Fruit fly (Drosophila melanogaster) whole organism, embryonic: ENCODE measurements around the gene kibra.
A peak's percentile ranks its signal among the peaks of the same experiment; 100 is the strongest.

Experiments
- Ada2b ChIP-seq: fragments of 200-800 bp; sonication (Bioruptor generic); IDR thresholded peaks from 2 replicates; pipeline ENCODE4 v1.3.6; 2022; ENCODE audit warnings: missing biosample characterization, missing genetic modification characterization
- Aef1 ChIP-seq: fragments of 200-800 bp; sonication (Bioruptor generic); IDR thresholded peaks from 3 replicates; pipeline ENCODE4 v1.3.6; 2022; ENCODE audit warnings: missing biosample characterization, missing genetic modification characterization
- Antp ChIP-seq: fragments of 200-800 bp; sonication (Bioruptor generic); optimal IDR thresholded peaks from 3 replicates; lab custom pipeline; 2016; ENCODE audit warnings: missing biosample characterization, missing genetic modification characterization
- Atf-2 ChIP-seq: fragments of 200-800 bp; sonication (Bioruptor generic); optimal IDR thresholded peaks from 2 replicates; lab custom pipeline; 2016; ENCODE audit warnings: missing biosample characterization, missing genetic modification characterization
- B-H1 ChIP-seq: fragments of 200-800 bp; sonication (Bioruptor generic); IDR thresholded peaks from 3 replicates; pipeline ENCODE4 v1.3.6; 2022; ENCODE audit warnings: missing biosample characterization, missing genetic modification characterization
- Bdp1 ChIP-seq: fragments of 200-800 bp; sonication (Bioruptor generic); optimal IDR thresholded peaks from 3 replicates; lab custom pipeline; 2016; ENCODE audit warnings: missing biosample characterization, missing genetic modification characterization
- CG11247 ChIP-seq: fragments of 200-800 bp; sonication (Bioruptor generic); IDR thresholded peaks from 2 replicates; pipeline ENCODE4 v1.3.6; 2022; ENCODE audit warnings: missing biosample characterization, missing genetic modification characterization
- CG12104 ChIP-seq: fragments of 200-800 bp; sonication (Bioruptor generic); optimal IDR thresholded peaks from 3 replicates; lab custom pipeline; 2016; ENCODE audit warnings: missing biosample characterization, missing genetic modification characterization
- CG14710 ChIP-seq: fragments of 200-800 bp; sonication (Bioruptor generic); optimal IDR thresholded peaks from 3 replicates; lab custom pipeline; 2019; ENCODE audit warnings: missing biosample characterization, mild to moderate bottlenecking, missing genetic modification characterization, moderate library complexity
- CG14965 ChIP-seq: fragments of 200-800 bp; sonication (Bioruptor generic); optimal IDR thresholded peaks from 2 replicates; lab custom pipeline; 2016; ENCODE audit warnings: missing biosample characterization, missing genetic modification characterization, borderline replicate concordance
- CG15073 ChIP-seq: fragments of 200-800 bp; sonication (Bioruptor generic); optimal IDR thresholded peaks from 2 replicates; lab custom pipeline; 2016; ENCODE audit warnings: missing biosample characterization, missing genetic modification characterization
- CG1792 ChIP-seq: fragments of 200-800 bp; sonication (Bioruptor generic); optimal IDR thresholded peaks from 2 replicates; lab custom pipeline; 2016; ENCODE audit warnings: missing biosample characterization, missing genetic modification characterization
- CG30403 ChIP-seq: fragments of 200-800 bp; sonication (Bioruptor generic); optimal IDR thresholded peaks from 3 replicates; lab custom pipeline; 2016; ENCODE audit warnings: missing biosample characterization, missing genetic modification characterization
- CG31441 ChIP-seq: fragments of 200-800 bp; sonication (Bioruptor generic); IDR thresholded peaks from 2 replicates; pipeline ENCODE4 v1.3.6; 2022; ENCODE audit warnings: missing biosample characterization, missing genetic modification characterization
- CG3281 ChIP-seq: fragments of 200-800 bp; sonication (Bioruptor generic); optimal IDR thresholded peaks from 3 replicates; lab custom pipeline; 2017; ENCODE audit warnings: missing biosample characterization, mild to moderate bottlenecking, missing genetic modification characterization
- CG3407 ChIP-seq: fragments of 200-800 bp; sonication (Bioruptor generic); optimal IDR thresholded peaks from 2 replicates; lab custom pipeline; 2018; ENCODE audit warnings: missing biosample characterization, mild to moderate bottlenecking, missing genetic modification characterization
- CG3726 ChIP-seq: fragments of 200-800 bp; sonication (Bioruptor generic); IDR thresholded peaks from 3 replicates; pipeline ENCODE4, ENCODE4 v1.3.6; 2022; ENCODE audit warnings: missing biosample characterization, missing genetic modification characterization
- CG7372 ChIP-seq: fragments of 200-800 bp; sonication (Bioruptor generic); IDR thresholded peaks from 2 replicates; pipeline ENCODE4 v1.3.6; 2022; ENCODE audit warnings: missing biosample characterization, missing genetic modification characterization
- CG9609 ChIP-seq: fragments of 200-800 bp; sonication (Bioruptor generic); optimal IDR thresholded peaks from 3 replicates; lab custom pipeline; 2016; ENCODE audit warnings: missing biosample characterization, missing genetic modification characterization
- CG9876 ChIP-seq: fragments of 200-800 bp; sonication (Bioruptor generic); optimal IDR thresholded peaks from 2 replicates; lab custom pipeline; 2016; ENCODE audit warnings: missing biosample characterization, missing genetic modification characterization
- D ChIP-seq, 2 experiments: fragments of 200-800 bp in 1 of 2; fragments of >200 bp in 1 of 2; sonication (Bioruptor generic) in 1 of 2; optimal IDR thresholded peaks; 2 replicates in 1 of 2; 3 replicates in 1 of 2; lab custom pipeline; 2017; ENCODE audit warnings: mild to moderate bottlenecking in 1 of 2, missing biosample characterization in 1 of 2, missing genetic modification characterization in 1 of 2, missing genetic modification reagents in 1 of 2
- Fer3 ChIP-seq: fragments of 200-800 bp; sonication (Bioruptor generic); optimal IDR thresholded peaks from 2 replicates; lab custom pipeline; 2018; ENCODE audit warnings: missing biosample characterization, mild to moderate bottlenecking, missing genetic modification characterization, moderate library complexity
- HLH3B ChIP-seq: fragments of 200-800 bp; sonication (Bioruptor generic); IDR thresholded peaks from 2 replicates; pipeline ENCODE4 v1.3.6; 2022; ENCODE audit warnings: missing biosample characterization, missing genetic modification characterization
- Hr3 ChIP-seq: fragments of 200-800 bp; sonication (Bioruptor generic); optimal IDR thresholded peaks from 3 replicates; lab custom pipeline; 2016; ENCODE audit warnings: missing biosample characterization, missing genetic modification characterization
- Hr39 ChIP-seq: fragments of >200 bp; optimal IDR thresholded peaks from 2 replicates; lab custom pipeline; 2017
- MESR4 ChIP-seq: fragments of 200-800 bp; sonication (Bioruptor generic); optimal IDR thresholded peaks from 2 replicates; lab custom pipeline; 2018; ENCODE audit warnings: missing biosample characterization, mild to moderate bottlenecking, missing genetic modification characterization, moderate library complexity
- NC2β ChIP-seq: fragments of 200-800 bp; sonication (Bioruptor generic); optimal IDR thresholded peaks from 2 replicates; lab custom pipeline; 2016; ENCODE audit warnings: missing biosample characterization, missing genetic modification characterization
- NFAT ChIP-seq: fragments of 200-800 bp; sonication (Bioruptor generic); IDR thresholded peaks from 2 replicates; pipeline ENCODE4 v1.3.6; 2022; ENCODE audit warnings: missing biosample characterization, missing genetic modification characterization
- Ssrp ChIP-seq: fragments of 200-800 bp; sonication (Bioruptor generic); optimal IDR thresholded peaks from 2 replicates; lab custom pipeline; 2018; ENCODE audit warnings: missing biosample characterization, mild to moderate bottlenecking, missing genetic modification characterization, moderate library complexity
- Xrp1 ChIP-seq: fragments of 200-800 bp; sonication (Bioruptor generic); IDR thresholded peaks from 2 replicates; pipeline ENCODE4 v1.3.6; 2022; ENCODE audit warnings: missing biosample characterization, missing genetic modification characterization
- amos ChIP-seq: fragments of 200-800 bp; sonication (Bioruptor generic); IDR thresholded peaks from 2 replicates; pipeline ENCODE4 v1.3.6; 2022; ENCODE audit warnings: missing biosample characterization, missing genetic modification characterization; ENCODE audit not compliant: partially characterized antibody
- ash1 ChIP-seq: fragments of 200-800 bp; sonication (Bioruptor generic); optimal IDR thresholded peaks from 2 replicates; lab custom pipeline; 2018; ENCODE audit warnings: missing biosample characterization, mild to moderate bottlenecking, missing genetic modification characterization
- ato ChIP-seq: fragments of 200-800 bp; sonication (Bioruptor generic); IDR thresholded peaks from 2 replicates; pipeline ENCODE4 v1.3.6; 2022; ENCODE audit warnings: missing biosample characterization, missing genetic modification characterization; ENCODE audit not compliant: partially characterized antibody
- dm ChIP-seq: fragments of 200-800 bp; sonication (Bioruptor generic); optimal IDR thresholded peaks from 3 replicates; lab custom pipeline; 2016; ENCODE audit warnings: missing biosample characterization, missing genetic modification characterization
- esg ChIP-seq: fragments of 200-800 bp; sonication (Bioruptor generic); conservative IDR thresholded peaks from 2 replicates; pipeline ENCODE4 v1.3.6; 2022; ENCODE audit warnings: missing biosample characterization, missing genetic modification characterization
- gt ChIP-seq: fragments of 200-800 bp; sonication (Bioruptor generic); IDR thresholded peaks from 2 replicates; pipeline ENCODE4 v1.3.6; 2022; ENCODE audit warnings: missing biosample characterization, missing genetic modification characterization
- insv ChIP-seq, 2 experiments: fragments of 200-800 bp; sonication (Bioruptor generic); optimal IDR thresholded peaks; 3 replicates each; lab custom pipeline; 2016 to 2018; ENCODE audit warnings: missing biosample characterization in 2 of 2, missing genetic modification characterization in 2 of 2
- ken ChIP-seq: fragments of 200-800 bp; sonication (Bioruptor generic); IDR thresholded peaks from 3 replicates; pipeline ENCODE4 v1.3.6; 2022; ENCODE audit warnings: missing biosample characterization, missing genetic modification characterization
- knrl ChIP-seq: fragments of 200-800 bp; sonication (Bioruptor generic); IDR thresholded peaks from 3 replicates; pipeline ENCODE4 v1.3.6; 2022; ENCODE audit warnings: missing biosample characterization, missing genetic modification characterization; ENCODE audit not compliant: partially characterized antibody
- lov ChIP-seq, 2 experiments: fragments of 200-800 bp in 1 of 2; fragments of >200 bp in 1 of 2; sonication (Bioruptor generic) in 1 of 2; IDR thresholded peaks in 1 of 2; optimal IDR thresholded peaks in 1 of 2; 2 replicates in 1 of 2; 3 replicates in 1 of 2; pipeline versions ENCODE4 v1.3.6 to Lab custom; 2017 to 2022; ENCODE audit warnings: missing biosample characterization in 1 of 2, missing genetic modification characterization in 1 of 2
- sens-2 ChIP-seq: fragments of 200-800 bp; sonication (Bioruptor generic); IDR thresholded peaks from 2 replicates; pipeline ENCODE4 v1.3.6; 2022; ENCODE audit warnings: missing biosample characterization, missing genetic modification characterization
- so ChIP-seq: fragments of 200-800 bp; sonication (Bioruptor generic); IDR thresholded peaks from 3 replicates; pipeline ENCODE4 v1.3.6; 2022; ENCODE audit warnings: missing biosample characterization, missing genetic modification characterization
- tll ChIP-seq, 2 experiments: fragments of 200-800 bp in 1 of 2; fragments of >200 bp in 1 of 2; sonication (Bioruptor generic) in 1 of 2; optimal IDR thresholded peaks; 2 replicates each; lab custom pipeline; 2017 to 2019; ENCODE audit warnings: missing biosample characterization in 2 of 2, missing genetic modification characterization in 2 of 2, mild to moderate bottlenecking in 1 of 2, moderate library complexity in 1 of 2
- twi ChIP-seq: fragments of 200-800 bp; optimal IDR thresholded peaks from 2 replicates; lab custom pipeline; 2019; ENCODE audit warnings: missing biosample characterization, mild to moderate bottlenecking, missing genetic modification characterization, moderate library complexity
- unpg ChIP-seq: fragments of 200-800 bp; sonication (Bioruptor generic); optimal IDR thresholded peaks from 3 replicates; lab custom pipeline; 2018; ENCODE audit warnings: missing biosample characterization, mild to moderate bottlenecking, missing genetic modification characterization, moderate library complexity
- vnd ChIP-seq: fragments of 200-800 bp; sonication (Bioruptor generic); IDR thresholded peaks from 3 replicates; pipeline ENCODE4 v1.3.6; 2022; ENCODE audit warnings: missing biosample characterization, missing genetic modification characterization; ENCODE audit not compliant: partially characterized antibody
- wek ChIP-seq: fragments of 200-800 bp; sonication (Bioruptor generic); optimal IDR thresholded peaks from 3 replicates; lab custom pipeline; 2018; ENCODE audit warnings: missing biosample characterization, mild to moderate bottlenecking, missing genetic modification characterization, moderate library complexity

The kibra gene

dm6 chr3R:14721942-14722939, 1.8 kb downstream of the kibra start (continued):
- TF ChIP-seq CG3407 (GFP tag; lab: Kevin White, UChicago): peak; percentile 35
- TF ChIP-seq ato: no peak
- TF ChIP-seq CG1792 (GFP tag; lab: Kevin White, UChicago): peak; percentile 19
- no peak for TF ChIP-seq Hr39 (lab: Kevin White, UChicago)
- TF ChIP-seq ash1: no peak
- peak; percentile 64 for TF ChIP-seq esg
- no peak for TF ChIP-seq twi
- peak; percentile 59 for TF ChIP-seq Atf-2
- peak; percentile 68; the same call in 1 of the 3 replicates for TF ChIP-seq so
- no peak for TF ChIP-seq lov (optimal IDR thresholded peaks at IDR 0.05; lab: Kevin White, UChicago)
- TF ChIP-seq lov (GFP tag; IDR thresholded peaks at IDR 0.05; lab: Robert Waterston, UW): no peak
- TF ChIP-seq vnd (GFP tag; lab: Robert Waterston, UW): no peak
- TF ChIP-seq CG30403 (GFP tag; lab: Kevin White, UChicago): peak; percentile 75
- TF ChIP-seq CG15073 (GFP tag; lab: Kevin White, UChicago): no peak
- TF ChIP-seq NFAT (GFP tag; lab: Robert Waterston, UW): peak; percentile 17; the same call in 1 of the 2 replicates
- no peak for TF ChIP-seq knrl
- TF ChIP-seq Fer3 (tag; lab: Kevin White, UChicago): peak; percentile 71
- peak; percentile 60 for TF ChIP-seq CG3281 (GFP tag; lab: Kevin White, UChicago)
- no peak for TF ChIP-seq CG12104 (GFP tag; lab: Kevin White, UChicago)
- TF ChIP-seq insv (GFP tag; optimal IDR thresholded peaks at IDR 0.05; lab: Kevin White, UChicago): no peak
- TF ChIP-seq CG14710: peak; percentile 47
- TF ChIP-seq NC2β (GFP tag; lab: Kevin White, UChicago): peak; percentile 51
- peak; percentile 54 for TF ChIP-seq CG11247 (GFP tag; lab: Robert Waterston, UW)
- 0 out of 2 replicates have a peak, but pooled peaks have one; percentile 28 for TF ChIP-seq sens-2 (GFP tag; lab: Robert Waterston, UW)
- TF ChIP-seq Ada2b (GFP tag; lab: Robert Waterston, UW): peak; percentile 69
- TF ChIP-seq amos (GFP tag; lab: Robert Waterston, UW): no peak
- peak; percentile 56 for TF ChIP-seq Bdp1 (GFP tag; lab: Kevin White, UChicago)
- TF ChIP-seq Xrp1 (GFP tag; lab: Robert Waterston, UW): peak; percentile 76
- TF ChIP-seq Aef1: peak; percentile 74
- no peak for TF ChIP-seq D (optimal IDR thresholded peaks at IDR 0.05; lab: Kevin White, UChicago)
- peak; percentile 54 for TF ChIP-seq D (GFP tag; optimal IDR thresholded peaks at IDR 0.05; lab: Kevin White, UChicago)
- TF ChIP-seq CG9876 (GFP tag; lab: Kevin White, UChicago): peak; percentile 13
- peak; percentile 26 for TF ChIP-seq dm (GFP tag; lab: Kevin White, UChicago)
- 0 out of 2 replicates have a peak, but pooled peaks have one; percentile 11 for TF ChIP-seq CG7372 (GFP tag; lab: Robert Waterston, UW)
- no peak; the same call in 2 of the 3 replicates for TF ChIP-seq ken (GFP tag; lab: Robert Waterston, UW)
- peak; percentile 68 for TF ChIP-seq CG9609 (GFP tag; lab: Kevin White, UChicago)
- no peak for TF ChIP-seq gt (GFP tag; lab: Robert Waterston, UW)
- no peak for TF ChIP-seq MESR4 (GFP tag; lab: Kevin White, UChicago)
- TF ChIP-seq unpg (GFP tag; lab: Kevin White, UChicago): peak; percentile 77
- peak; percentile 63 for TF ChIP-seq HLH3B (GFP tag; lab: Robert Waterston, UW)
- 0 out of 3 replicates have a peak, but pooled peaks have one; percentile 61 for TF ChIP-seq CG3726
- TF ChIP-seq Antp: peak; percentile 80
- peak; percentile 70 for TF ChIP-seq CG31441
- TF ChIP-seq B-H1 (GFP tag; lab: Robert Waterston, UW): peak; percentile 66
- peak; percentile 63 for TF ChIP-seq Hr3 (GFP tag; lab: Kevin White, UChicago)
- no peak for TF ChIP-seq wek
- no peak for TF ChIP-seq tll (GFP tag; optimal IDR thresholded peaks at IDR 0.05; lab: Kevin White, UChicago)
- TF ChIP-seq Ssrp (tag; lab: Kevin White, UChicago): peak; percentile 55
- TF ChIP-seq CG14965 (GFP tag; lab: Kevin White, UChicago): no peak
